Fruit fly (Drosophila melanogaster) whole organism, embryonic: ENCODE results near the gene CG32645.
A peak's percentile ranks its signal among the peaks of the same experiment; 100 is the strongest.

Experiments used
- Awh ChIP-seq: fragments of 200-800 bp; sonication (Bioruptor generic); IDR thresholded peaks from 2 replicates; pipeline ENCODE4, ENCODE4 v1.3.6; 2022; ENCODE audit warnings: missing biosample characterization, missing genetic modification characterization
- CG10366 ChIP-seq: fragments of 200-800 bp; sonication (Bioruptor generic); IDR thresholded peaks from 2 replicates; pipeline ENCODE4 v1.3.6; 2022; ENCODE audit warnings: missing biosample characterization, missing genetic modification characterization
- CG15696 ChIP-seq: fragments of 200-800 bp; sonication (Bioruptor generic); optimal IDR thresholded peaks from 2 replicates; lab custom pipeline; 2019; ENCODE audit warnings: missing biosample characterization, mild to moderate bottlenecking, missing genetic modification characterization, moderate library complexity
- CG16813 ChIP-seq: fragments of 200-800 bp; sonication (Bioruptor generic); IDR thresholded peaks from 3 replicates; pipeline ENCODE4 v1.3.6; 2022; ENCODE audit warnings: missing biosample characterization, missing genetic modification characterization; ENCODE audit not compliant: partially characterized antibody
- CG2129 ChIP-seq: fragments of 200-800 bp; sonication (Bioruptor generic); IDR thresholded peaks from 2 replicates; pipeline ENCODE4 v1.3.6; 2022; ENCODE audit warnings: missing biosample characterization, missing genetic modification characterization; ENCODE audit not compliant: partially characterized antibody
- CG2889 ChIP-seq: fragments of 200-800 bp; sonication (Bioruptor generic); IDR thresholded peaks from 3 replicates; pipeline ENCODE4 v1.3.6; 2022; ENCODE audit warnings: missing biosample characterization, missing genetic modification characterization
- CG3065 ChIP-seq: fragments of 200-800 bp; sonication (Bioruptor generic); optimal IDR thresholded peaks from 2 replicates; lab custom pipeline; 2016; ENCODE audit warnings: missing biosample characterization, missing genetic modification characterization
- CG34224 ChIP-seq: fragments of 200-800 bp; sonication (Bioruptor generic); IDR thresholded peaks from 3 replicates; pipeline ENCODE4 v1.3.6; 2022; ENCODE audit warnings: missing biosample characterization, missing genetic modification characterization; ENCODE audit not compliant: partially characterized antibody
- CG6175 ChIP-seq: fragments of 200-800 bp; sonication (Bioruptor generic); IDR thresholded peaks from 3 replicates; pipeline ENCODE4 v1.3.6; 2022; ENCODE audit warnings: missing biosample characterization, missing genetic modification characterization
- CG6791 ChIP-seq: fragments of 200-800 bp; sonication (Bioruptor generic); IDR thresholded peaks from 3 replicates; pipeline ENCODE4 v1.3.6; 2022; ENCODE audit warnings: missing biosample characterization, missing genetic modification characterization; ENCODE audit not compliant: partially characterized antibody
- CG7357 ChIP-seq: fragments of 200-800 bp; sonication (Bioruptor generic); IDR thresholded peaks from 3 replicates; pipeline ENCODE4 v1.3.6; 2022; ENCODE audit warnings: missing biosample characterization, missing genetic modification characterization
- CG9932 ChIP-seq: fragments of 200-800 bp; sonication (Bioruptor generic); IDR thresholded peaks from 2 replicates; pipeline ENCODE4 v1.3.6; 2022; ENCODE audit warnings: missing biosample characterization, missing genetic modification characterization
- Dp ChIP-seq: fragments of 200-800 bp; sonication (Bioruptor generic); optimal IDR thresholded peaks from 2 replicates; lab custom pipeline; 2018; ENCODE audit warnings: missing biosample characterization, mild to moderate bottlenecking, missing genetic modification characterization, moderate library complexity
- Dref ChIP-seq: fragments of 200-800 bp; sonication (Bioruptor generic); IDR thresholded peaks from 2 replicates; pipeline ENCODE4 v1.3.6; 2022; ENCODE audit warnings: missing biosample characterization, missing genetic modification characterization
- E2f1 ChIP-seq: fragments of 200-800 bp; sonication (Bioruptor generic); IDR thresholded peaks from 2 replicates; pipeline ENCODE4 v1.3.6; 2022; ENCODE audit warnings: missing biosample characterization, missing genetic modification characterization
- MBD-R2 ChIP-seq: fragments of 200-800 bp; sonication (Bioruptor generic); IDR thresholded peaks from 2 replicates; pipeline ENCODE4 v1.3.6; 2022; ENCODE audit warnings: missing biosample characterization, missing genetic modification characterization
- Med ChIP-seq: fragments of 200-800 bp; sonication (Bioruptor generic); peaks from one replicate; lab custom pipeline; 2016; ENCODE audit warnings: missing biosample characterization, missing genetic modification characterization, mild to moderate bottlenecking, inconsistent platforms, moderate library complexity
- Ptx1 ChIP-seq: fragments of 200-800 bp; sonication (Bioruptor generic); IDR thresholded peaks from 2 replicates; pipeline ENCODE4 v1.3.6; 2022; ENCODE audit warnings: missing biosample characterization, missing genetic modification characterization
- Rx ChIP-seq: fragments of 200-800 bp; sonication (Bioruptor generic); IDR thresholded peaks from 2 replicates; pipeline ENCODE4 v1.3.6; 2022; ENCODE audit warnings: missing biosample characterization, missing genetic modification characterization
- Scr ChIP-seq: fragments of 200-800 bp; sonication (Bioruptor generic); IDR thresholded peaks from 2 replicates; pipeline ENCODE4 v1.3.6; 2022; ENCODE audit warnings: missing biosample characterization, missing genetic modification characterization; ENCODE audit not compliant: partially characterized antibody
- Xrp1 ChIP-seq: fragments of 200-800 bp; sonication (Bioruptor generic); IDR thresholded peaks from 2 replicates; pipeline ENCODE4 v1.3.6; 2022; ENCODE audit warnings: missing biosample characterization, missing genetic modification characterization
- ara ChIP-seq: fragments of 200-800 bp; sonication (Bioruptor generic); IDR thresholded peaks from 2 replicates; pipeline ENCODE4 v1.3.6; 2022; ENCODE audit warnings: missing biosample characterization, missing genetic modification characterization
- bbx ChIP-seq: fragments of 200-800 bp; sonication (Bioruptor generic); IDR thresholded peaks from 2 replicates; pipeline ENCODE4 v1.3.6; 2022; ENCODE audit warnings: missing biosample characterization, missing genetic modification characterization; ENCODE audit not compliant: partially characterized antibody
- chinmo ChIP-seq: fragments of 200-800 bp; sonication (Bioruptor generic); IDR thresholded peaks from 4 replicates; pipeline ENCODE4 v1.3.6; 2022; ENCODE audit warnings: missing biosample characterization, missing genetic modification characterization; ENCODE audit not compliant: partially characterized antibody
- ci ChIP-seq: fragments of 200-800 bp; sonication (Bioruptor generic); IDR thresholded peaks from 3 replicates; pipeline ENCODE4 v1.3.6; 2022; ENCODE audit warnings: missing biosample characterization, missing genetic modification characterization
- danr ChIP-seq: fragments of 200-800 bp; sonication (Bioruptor generic); IDR thresholded peaks from 2 replicates; pipeline ENCODE4 v1.3.6; 2022; ENCODE audit warnings: missing biosample characterization, missing genetic modification characterization
- disco-r ChIP-seq: fragments of 200-800 bp; sonication (Bioruptor generic); optimal IDR thresholded peaks from 2 replicates; lab custom pipeline; 2016; ENCODE audit warnings: missing biosample characterization, missing genetic modification characterization
- esg ChIP-seq: fragments of 200-800 bp; sonication (Bioruptor generic); conservative IDR thresholded peaks from 2 replicates; pipeline ENCODE4 v1.3.6; 2022; ENCODE audit warnings: missing biosample characterization, missing genetic modification characterization
- fd64A ChIP-seq: fragments of 200-800 bp; sonication (Bioruptor generic); optimal IDR thresholded peaks from 3 replicates; lab custom pipeline; 2018; ENCODE audit warnings: missing biosample characterization, mild to moderate bottlenecking, missing genetic modification characterization
- inv ChIP-seq: fragments of 200-800 bp; sonication (Bioruptor generic); IDR thresholded peaks from 2 replicates; pipeline ENCODE4 v1.3.6; 2022; ENCODE audit warnings: missing biosample characterization, missing genetic modification characterization; ENCODE audit not compliant: partially characterized antibody
- kah ChIP-seq: fragments of 200-800 bp; sonication (Bioruptor generic); optimal IDR thresholded peaks from 2 replicates; lab custom pipeline; 2018; ENCODE audit warnings: missing biosample characterization, mild to moderate bottlenecking, missing genetic modification characterization
- knrl ChIP-seq: fragments of 200-800 bp; sonication (Bioruptor generic); IDR thresholded peaks from 3 replicates; pipeline ENCODE4 v1.3.6; 2022; ENCODE audit warnings: missing biosample characterization, missing genetic modification characterization; ENCODE audit not compliant: partially characterized antibody
- onecut ChIP-seq: fragments of 200-800 bp; sonication (Bioruptor generic); IDR thresholded peaks from 2 replicates; pipeline ENCODE4 v1.3.6; 2022; ENCODE audit warnings: missing biosample characterization, missing genetic modification characterization
- scrt ChIP-seq: fragments of 200-800 bp; sonication (Bioruptor generic); optimal IDR thresholded peaks from 2 replicates; lab custom pipeline; 2018; ENCODE audit warnings: missing biosample characterization, mild to moderate bottlenecking, missing genetic modification characterization, moderate library complexity
- sr ChIP-seq: fragments of 200-800 bp; sonication (Bioruptor generic); IDR thresholded peaks from 3 replicates; pipeline ENCODE4 v1.3.6; 2022; ENCODE audit warnings: missing biosample characterization, missing genetic modification characterization
- zen2 ChIP-seq: fragments of 200-800 bp; sonication (Bioruptor generic); IDR thresholded peaks from 3 replicates; pipeline ENCODE4 v1.3.6; 2022; ENCODE audit warnings: missing biosample characterization, missing genetic modification characterization; ENCODE audit not compliant: partially characterized antibody

Gene CG32645

dm6 chrX:13177720-13178119, 38.7 kb downstream of the CG32645 start, which contains the start of gene CG32640 (continued):
- peak; percentile 13; the same call in 1 of the 2 replicates for TF ChIP-seq E2f1

DNA sequence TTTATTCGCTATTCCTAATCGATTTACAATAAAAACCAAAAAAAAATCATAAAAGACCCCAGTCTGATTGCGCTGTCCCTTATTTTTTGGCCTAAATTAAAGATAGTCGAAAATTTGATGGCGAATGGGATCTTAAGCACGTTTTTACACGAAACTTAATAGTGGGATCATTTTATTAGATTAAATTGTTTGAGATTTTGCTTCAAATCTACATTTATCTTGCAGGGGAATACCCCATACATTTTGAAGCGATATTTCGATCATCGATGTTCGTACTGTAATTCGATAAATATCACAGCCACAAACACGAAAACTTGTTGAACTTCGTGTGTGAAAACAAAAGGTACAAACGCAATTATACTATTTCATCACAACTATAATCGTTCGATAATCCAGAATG, 45.2 kb downstream of the CG32645 start, which contains the start of gene CG32641:
TSS of gene CG32641 (plus strand) at position 301 of the 400 bp plus-strand sequence.
- 0 out of 4 replicates have a peak, but pooled peaks have one; percentile 13 for TF ChIP-seq chinmo
- peak; percentile 45; the same call in 1 of the 3 replicates for TF ChIP-seq zen2 (GFP tag; lab: Robert Waterston, UW)
- peak; percentile 38; the same call in 1 of the 2 replicates for TF ChIP-seq CG9932 (GFP tag; lab: Robert Waterston, UW)
- peak; percentile 44; the same call in 1 of the 2 replicates for TF ChIP-seq Dref (GFP tag; lab: Robert Waterston, UW)
- peak; percentile 47; the same call in 1 of the 2 replicates for TF ChIP-seq inv (GFP tag; lab: Robert Waterston, UW)
- peak; percentile 38; the same call in 1 of the 3 replicates for TF ChIP-seq knrl
- peak; percentile 61 for TF ChIP-seq bbx (GFP tag; lab: Robert Waterston, UW)
- TF ChIP-seq CG16813 (GFP tag; lab: Robert Waterston, UW): 0 out of 3 replicates have a peak, but pooled peaks have one; percentile 23
- TF ChIP-seq CG6791 (GFP tag; lab: Robert Waterston, UW): 0 out of 3 replicates have a peak, but pooled peaks have one; percentile 47
- TF ChIP-seq Xrp1 (GFP tag; lab: Robert Waterston, UW): peak; percentile 23; the same call in 1 of the 2 replicates
- TF ChIP-seq Scr (GFP tag; lab: Robert Waterston, UW): 0 out of 2 replicates have a peak, but pooled peaks have one; percentile 32
- 0 out of 2 replicates have a peak, but pooled peaks have one; percentile 10 for TF ChIP-seq CG2129 (GFP tag; lab: Robert Waterston, UW)
- TF ChIP-seq onecut (GFP tag; lab: Robert Waterston, UW): 0 out of 2 replicates have a peak, but pooled peaks have one; percentile 3
- peak; percentile 9; the same call in 1 of the 2 replicates for TF ChIP-seq MBD-R2
- 0 out of 3 replicates have a peak, but pooled peaks have one; percentile 45 for TF ChIP-seq CG7357 (GFP tag; lab: Robert Waterston, UW)

DNA sequence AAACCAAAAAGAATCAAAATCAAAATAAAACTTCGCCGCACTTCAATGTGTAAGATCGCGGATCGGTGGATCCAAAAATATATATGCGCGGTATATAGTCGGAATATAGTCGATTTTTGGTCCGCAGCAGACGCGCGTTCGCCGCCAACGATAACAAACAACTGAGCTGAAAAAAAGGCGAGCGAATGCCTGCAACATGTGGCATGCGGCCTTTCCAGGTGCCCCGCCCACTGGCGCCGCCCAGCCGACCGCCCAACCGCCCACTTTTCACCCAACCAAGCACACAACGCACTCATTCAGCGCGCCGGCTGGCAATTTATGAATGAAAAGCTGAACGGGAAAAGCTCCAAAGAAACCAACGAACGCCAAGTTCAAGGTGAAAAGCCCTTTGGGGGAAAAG, 50.0 kb downstream of the CG32645 start, which contains the start of gene Lgr4:
TSS of gene Lgr4 (minus strand) at position 133 of the 400 bp plus-strand sequence.
- TF ChIP-seq ci (GFP tag; lab: Robert Waterston, UW) (0 out of 3 replicates have a peak, but pooled peaks have one; percentile 35), disco-r (GFP tag; lab: Kevin White, UChicago) (no peak), sr (GFP tag; lab: Robert Waterston, UW) (0 out of 3 replicates have a peak, but pooled peaks have one; percentile 28), kah (GFP tag; lab: Kevin White, UChicago) (peak; percentile 41), esg (GFP tag; lab: Robert Waterston, UW) (no peak), CG9932 (GFP tag; lab: Robert Waterston, UW) (no peak), CG6175 (GFP tag; lab: Robert Waterston, UW) (peak; percentile 65; the same call in 2 of the 3 replicates), fd64A (no peak), danr (GFP tag; lab: Robert Waterston, UW) (0 out of 2 replicates have a peak, but pooled peaks have one; percentile 23), CG3065 (GFP tag; lab: Kevin White, UChicago) (peak; percentile 5), CG2889 (GFP tag; lab: Robert Waterston, UW) (no peak), Dp (GFP tag; lab: Kevin White, UChicago) (peak; percentile 22), CG10366 (GFP tag; lab: Robert Waterston, UW) (no peak), CG34224 (GFP tag; lab: Robert Waterston, UW) (no peak), CG15696 (tag; lab: Kevin White, UChicago) (no peak), Med (GFP tag; lab: Kevin White, UChicago) (peak; percentile 37), Rx (GFP tag; lab: Robert Waterston, UW) (no peak)

- TF ChIP-seq Awh (GFP tag; lab: Robert Waterston, UW): 0 out of 2 replicates have a peak, but pooled peaks have one; percentile 14
- no peak for TF ChIP-seq ara (GFP tag; lab: Robert Waterston, UW)
- 0 out of 2 replicates have a peak, but pooled peaks have one; percentile 5 for TF ChIP-seq Ptx1 (GFP tag; lab: Robert Waterston, UW)
- TF ChIP-seq scrt (GFP tag; lab: Kevin White, UChicago): no peak
Measured at dm6 chrX:13191783-13192182, 52.8 kb downstream of the CG32645 start, which contains the start of gene CG12723. Gene CG12723 (minus strand): TSS chrX:13191883.
